Worm (Caenorhabditis elegans) whole organism, L2 larva: Measurements from ENCODE around the gene C29E4.10.

ENCODE experiments used
- C34F6.9 ChIP-seq: fragments of 150-350 bp; optimal IDR thresholded peaks from 2 replicates; lab custom pipeline; 2014; ENCODE audit warnings: missing biosample characterization, missing genetic modification characterization
- R02D3.7 ChIP-seq: fragments of 150-350 bp; optimal IDR thresholded peaks from 2 replicates; lab custom pipeline; 2014; ENCODE audit warnings: missing biosample characterization, missing genetic modification characterization
- Y55F3AM.14 ChIP-seq: fragments of 200-800 bp; sonication (Bioruptor generic); optimal IDR thresholded peaks from 2 replicates; lab custom pipeline; 2018; ENCODE audit warnings: mild to moderate bottlenecking, missing genetic modification characterization, missing compliant biosample characterization
- alr-1 ChIP-seq: fragments of 150-350 bp; optimal IDR thresholded peaks from 2 replicates; lab custom pipeline; 2014; ENCODE audit warnings: missing biosample characterization, missing genetic modification characterization
- ama-1 ChIP-seq: fragments of 150-350 bp; optimal IDR thresholded peaks from 2 replicates; lab custom pipeline; 2018; ENCODE audit warnings: inconsistent platforms
- blmp-1 ChIP-seq: sonication (generic microtip); optimal IDR thresholded peaks from 2 replicates; lab custom pipeline; 2017; ENCODE audit warnings: missing genetic modification characterization, mild to moderate bottlenecking, missing compliant biosample characterization, antibody characterized with exemption, moderate library complexity; ENCODE audit not compliant: insufficient read depth
- ceh-82 ChIP-seq: fragments of 150-350 bp; optimal IDR thresholded peaks from 2 replicates; lab custom pipeline; 2014; ENCODE audit warnings: missing biosample characterization, missing genetic modification characterization
- crh-2 ChIP-seq: sonication (generic microtip); optimal IDR thresholded peaks from 2 replicates; lab custom pipeline; 2017; ENCODE audit warnings: missing biosample characterization, missing genetic modification characterization
- dmd-4 ChIP-seq: sonication (generic microtip); optimal IDR thresholded peaks from 2 replicates; lab custom pipeline; 2017; ENCODE audit warnings: missing biosample characterization, missing genetic modification characterization
- elt-3 ChIP-seq: sonication (generic microtip); optimal IDR thresholded peaks from 2 replicates; lab custom pipeline; 2017; ENCODE audit warnings: missing biosample characterization, missing genetic modification characterization
- fos-1 ChIP-seq: fragments of 150-350 bp; optimal IDR thresholded peaks from 2 replicates; lab custom pipeline; 2014; ENCODE audit warnings: missing biosample characterization, missing genetic modification characterization
- lin-11 ChIP-seq: fragments of 150-350 bp; sonication (generic microtip); optimal IDR thresholded peaks from 2 replicates; lab custom pipeline; 2014; ENCODE audit warnings: missing biosample characterization, missing genetic modification characterization, inconsistent platforms, mixed read lengths
- lsy-2 ChIP-seq, 2 experiments: fragments of 150-350 bp in 1 of 2; sonication (generic microtip) in 1 of 2; optimal IDR thresholded peaks; 2 replicates each; lab custom pipeline; 2014 to 2017; ENCODE audit warnings: missing biosample characterization in 2 of 2, missing genetic modification characterization in 2 of 2
- mbf-1 ChIP-seq: sonication (generic microtip); optimal IDR thresholded peaks from 2 replicates; lab custom pipeline; 2017; ENCODE audit warnings: missing biosample characterization, missing genetic modification characterization
- mdl-1 ChIP-seq, 2 experiments: fragments of 150-350 bp in 1 of 2; sonication (generic microtip) in 1 of 2; optimal IDR thresholded peaks; 2 replicates each; lab custom pipeline; 2017; ENCODE audit warnings: missing biosample characterization in 2 of 2, missing genetic modification characterization in 2 of 2
- nhr-10 ChIP-seq: sonication (generic microtip); optimal IDR thresholded peaks from 2 replicates; lab custom pipeline; 2017; ENCODE audit warnings: missing biosample characterization, missing genetic modification characterization
- nhr-12 ChIP-seq: fragments of 150-350 bp; optimal IDR thresholded peaks from 2 replicates; lab custom pipeline; 2014; ENCODE audit warnings: missing biosample characterization, missing genetic modification characterization
- nhr-129 ChIP-seq: fragments of 150-350 bp; optimal IDR thresholded peaks from 2 replicates; lab custom pipeline; 2014; ENCODE audit warnings: missing biosample characterization, missing genetic modification characterization
- nhr-25 ChIP-seq: fragments of 150-350 bp; sonication (generic microtip); optimal IDR thresholded peaks from 3 replicates; lab custom pipeline; 2014; ENCODE audit warnings: missing biosample characterization, missing genetic modification characterization
- nhr-6 ChIP-seq: fragments of 150-350 bp; optimal IDR thresholded peaks from 2 replicates; lab custom pipeline; 2014; ENCODE audit warnings: missing biosample characterization, missing genetic modification characterization
- nhr-77 ChIP-seq: fragments of 150-350 bp; optimal IDR thresholded peaks from 2 replicates; lab custom pipeline; 2014; ENCODE audit warnings: missing biosample characterization, missing genetic modification characterization
- peb-1 ChIP-seq: fragments of 150-350 bp; optimal IDR thresholded peaks from 2 replicates; lab custom pipeline; 2014; ENCODE audit warnings: missing biosample characterization, missing genetic modification characterization
- sem-4 ChIP-seq: fragments of 150-350 bp; optimal IDR thresholded peaks from 2 replicates; lab custom pipeline; 2014; ENCODE audit warnings: missing biosample characterization, missing genetic modification reagents, missing genetic modification characterization
- sma-3 ChIP-seq: sonication (generic microtip); optimal IDR thresholded peaks from 2 replicates; lab custom pipeline; 2016; ENCODE audit warnings: missing genetic modification reagents, missing genetic modification characterization, missing compliant biosample characterization
- snpc-4 ChIP-seq: fragments of 150-350 bp; optimal IDR thresholded peaks from 2 replicates; lab custom pipeline; 2014; ENCODE audit warnings: missing biosample characterization, missing genetic modification characterization
- unc-39 ChIP-seq: fragments of 150-350 bp; optimal IDR thresholded peaks from 2 replicates; lab custom pipeline; 2014; ENCODE audit warnings: missing biosample characterization, missing genetic modification characterization
- unc-55 ChIP-seq: fragments of 150-350 bp; sonication (generic microtip); optimal IDR thresholded peaks from 3 replicates; lab custom pipeline; 2014; ENCODE audit warnings: missing biosample characterization, missing genetic modification reagents, missing genetic modification characterization
- unc-62 ChIP-seq: fragments of 150-350 bp; optimal IDR thresholded peaks from 2 replicates; lab custom pipeline; 2014; ENCODE audit warnings: missing biosample characterization, missing genetic modification reagents, missing genetic modification characterization
- zag-1 ChIP-seq: fragments of 150-350 bp; optimal IDR thresholded peaks from 2 replicates; lab custom pipeline; 2014; ENCODE audit warnings: missing biosample characterization, missing genetic modification characterization
- ztf-1 ChIP-seq: fragments of 200-800 bp; sonication (Bioruptor generic); conservative IDR thresholded peaks from 2 replicates; pipeline ENCODE4 v1.3.6; 2022; ENCODE audit warnings: missing genetic modification characterization, missing compliant biosample characterization
- ztf-4 ChIP-seq: fragments of 150-350 bp; optimal IDR thresholded peaks from 2 replicates; lab custom pipeline; 2014; ENCODE audit warnings: missing biosample characterization, missing genetic modification characterization

Gene C29E4.10

DNA sequence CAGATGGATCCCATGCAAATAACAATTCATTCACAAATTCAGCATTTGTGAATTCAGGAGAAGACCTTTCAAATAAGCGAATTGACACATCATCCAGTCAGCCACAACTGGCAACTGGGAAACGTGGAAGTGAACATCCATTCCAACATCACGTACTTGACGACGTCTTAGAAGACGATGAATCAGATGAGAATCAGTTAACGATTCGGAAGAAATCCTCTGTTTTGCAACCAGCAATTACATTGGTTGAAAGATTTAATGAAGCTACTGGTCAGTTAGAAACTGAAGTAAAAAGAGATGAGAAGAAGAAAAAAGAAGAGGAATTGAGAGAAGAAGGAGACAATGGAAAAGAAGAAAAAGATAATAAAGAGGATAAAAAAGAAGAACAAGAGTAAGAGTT is 34.2 kb upstream of the C29E4.10 start:
- TF ChIP-seq nhr-77 (tag; lab: Kevin White, UChicago) (no peak), sma-3 (GFP tag; lab: Kevin White, UChicago) (no peak)

DNA sequence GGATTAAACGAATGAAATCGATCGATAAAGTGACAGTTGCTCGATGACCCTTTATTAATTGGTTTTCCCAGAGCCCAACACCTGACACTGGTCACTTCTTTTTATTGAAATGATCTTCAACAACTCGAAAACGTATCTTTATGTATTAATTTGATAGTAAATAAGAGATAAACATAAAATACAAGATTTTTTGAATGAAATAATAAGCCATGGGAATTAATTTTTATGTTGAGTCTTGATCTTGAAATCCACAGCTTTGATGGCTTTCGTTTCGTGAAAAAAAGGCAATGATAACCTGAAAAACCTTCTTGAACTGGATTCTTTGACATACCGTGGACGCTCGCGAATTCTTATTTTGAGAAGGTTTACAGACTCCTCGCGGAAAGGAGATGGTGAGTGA is 30.1 kb upstream of the C29E4.10 start, which contains the start of gene pcp-5:
TSS of gene pcp-5 (minus strand) at position 101 of the 400 bp plus-strand sequence.
- TF ChIP-seq zag-1 (tag; lab: Kevin White, UChicago) (no peak), lsy-2 (tag; optimal IDR thresholded peaks at IDR 0.05; lab: Kevin White, UChicago) (peak in 1 of 2 experiments; percentile 6)

DNA sequence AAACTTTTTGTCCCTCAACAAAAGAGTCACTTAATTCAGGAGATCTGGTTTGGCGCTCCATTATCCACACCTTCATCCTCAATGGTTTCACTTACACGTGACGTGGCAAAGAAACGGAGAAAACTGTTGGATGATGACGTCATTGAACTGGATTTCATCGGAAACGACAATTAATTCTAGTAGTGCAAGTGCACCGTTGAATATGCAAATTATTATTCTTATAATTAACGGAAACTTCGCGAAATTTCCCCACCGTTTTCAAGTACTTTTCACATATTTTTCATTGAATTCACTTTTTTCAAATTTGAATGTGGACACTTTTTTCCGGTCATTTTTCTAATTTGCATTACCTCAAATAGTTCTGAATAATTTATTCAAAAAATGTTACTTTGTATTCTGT is 28.4 kb upstream of the C29E4.10 start, which contains the start of gene ZK688.1:
TSS of gene ZK688.1 (plus strand) at position 301 of the 400 bp plus-strand sequence.
- TF ChIP-seq dmd-4 (tag; lab: Kevin White, UChicago) (no peak), alr-1 (tag; lab: Kevin White, UChicago) (no peak), nhr-12 (tag; lab: Kevin White, UChicago) (no peak), lin-11 (tag; lab: Kevin White, UChicago) (no peak), unc-39 (tag; lab: Kevin White, UChicago) (no peak), Y55F3AM.14 (GFP tag; lab: Kevin White, UChicago) (no peak), nhr-129 (tag; lab: Kevin White, UChicago) (no peak), nhr-6 (tag; lab: Kevin White, UChicago) (no peak), R02D3.7 (tag; lab: Kevin White, UChicago) (no peak)
- TF ChIP-seq, all 48 proteins: peak for 0

DNA sequence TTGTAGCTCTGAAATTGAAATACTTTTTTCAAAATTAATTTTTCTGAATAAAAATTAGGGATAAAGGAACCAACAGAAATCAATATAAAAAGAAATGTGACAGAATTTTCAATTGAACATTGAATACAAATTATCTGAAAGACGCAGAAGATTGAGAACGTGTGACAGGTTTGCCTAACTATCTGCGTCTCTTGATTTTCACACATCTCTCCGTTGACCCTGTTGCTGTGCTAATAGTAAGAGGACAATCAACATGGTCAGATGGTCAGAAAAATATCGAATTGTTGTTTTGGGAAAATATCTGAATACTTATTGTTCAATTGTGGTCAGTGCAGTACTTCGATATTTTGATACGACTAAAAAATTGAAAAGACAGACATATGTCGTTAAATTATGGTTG is 26.0 kb upstream of the C29E4.10 start, which contains the start of gene ZK688.7:
TSS of gene ZK688.7 (minus strand) at position 14 of the 400 bp plus-strand sequence.
- TF ChIP-seq nhr-129 (tag; lab: Kevin White, UChicago) (peak; percentile 57), unc-55 (GFP tag; lab: Kevin White, UChicago) (no peak), ztf-4 (tag; lab: Kevin White, UChicago) (no peak), blmp-1 (tag; lab: Kevin White, UChicago) (no peak), nhr-25 (tag; lab: Kevin White, UChicago) (peak; percentile 56), crh-2 (tag; lab: Kevin White, UChicago) (peak; percentile 13), lsy-2 (tag; optimal IDR thresholded peaks at IDR 0.05; lab: Kevin White, UChicago) (peak in 1 of 2 experiments; percentile 38), fos-1 (peak; percentile 4), dmd-4 (tag; lab: Kevin White, UChicago) (no peak), elt-3 (no peak), C34F6.9 (peak; percentile 51), zag-1 (tag; lab: Kevin White, UChicago) (no peak)

DNA sequence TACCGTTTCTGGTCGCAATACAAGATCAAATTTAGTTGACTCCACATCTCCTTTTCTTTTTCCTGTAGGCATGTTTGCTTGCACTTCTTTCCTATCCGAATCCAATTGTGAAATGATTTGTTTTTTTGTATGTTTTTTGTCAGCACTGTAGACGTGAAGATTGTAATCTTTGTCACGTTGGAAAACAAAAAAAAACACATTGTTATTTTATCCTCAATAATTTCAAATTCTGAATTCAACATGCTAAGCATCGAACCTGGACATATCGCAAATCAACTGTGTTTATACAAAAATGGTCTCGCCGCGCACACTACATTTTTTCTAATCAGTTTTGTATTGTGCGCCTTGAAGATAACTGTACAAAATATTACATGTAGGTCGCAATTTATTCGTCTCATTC is 24.2 kb upstream of the C29E4.10 start, which contains the start of gene ZK688.12:
TSS of gene ZK688.12 (minus strand) at position 101 of the 400 bp plus-strand sequence.
- TF ChIP-seq sem-4 (tag; lab: Kevin White, UChicago) (no peak), unc-62 (GFP tag; lab: Kevin White, UChicago) (no peak), fos-1 (no peak), ama-1 (lab: Kevin White, UChicago) (no peak), snpc-4 (no peak), nhr-12 (tag; lab: Kevin White, UChicago) (no peak), elt-3 (no peak), mbf-1 (tag; lab: Kevin White, UChicago) (no peak), peb-1 (tag; lab: Kevin White, UChicago) (no peak), ceh-82 (no peak), nhr-10 (no peak), mdl-1 (tag; optimal IDR thresholded peaks at IDR 0.05; lab: Kevin White, UChicago) (no peak), ztf-1 (GFP tag; lab: Robert Waterston, UW) (no peak)

DNA sequence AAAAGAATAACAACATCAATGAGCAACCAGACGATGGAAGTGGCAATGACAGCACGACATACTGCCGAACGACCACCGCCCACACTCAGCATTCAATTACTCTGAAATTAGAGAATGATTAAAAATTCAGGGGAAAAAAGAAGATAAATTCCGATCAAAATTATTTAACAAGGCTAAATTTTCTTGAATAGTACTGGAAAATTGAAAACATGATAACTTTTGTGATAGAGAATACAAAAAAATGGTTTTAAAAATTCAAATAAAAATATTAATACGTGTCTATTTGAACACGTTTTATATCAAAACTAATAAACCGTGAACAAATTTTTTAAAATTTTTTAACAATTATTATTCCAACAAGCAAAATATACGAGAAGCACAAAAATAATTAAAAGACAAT is 20.0 kb upstream of the C29E4.10 start, which contains the start of gene gly-3:
TSS of gene gly-3 (minus strand) at position 101 of the 400 bp plus-strand sequence.
- TF ChIP-seq nhr-12 (tag; lab: Kevin White, UChicago): no peak
